Worm (Caenorhabditis elegans): Measurements from ENCODE around the gene F56A8.3.

Gene F56A8.3

DNA sequence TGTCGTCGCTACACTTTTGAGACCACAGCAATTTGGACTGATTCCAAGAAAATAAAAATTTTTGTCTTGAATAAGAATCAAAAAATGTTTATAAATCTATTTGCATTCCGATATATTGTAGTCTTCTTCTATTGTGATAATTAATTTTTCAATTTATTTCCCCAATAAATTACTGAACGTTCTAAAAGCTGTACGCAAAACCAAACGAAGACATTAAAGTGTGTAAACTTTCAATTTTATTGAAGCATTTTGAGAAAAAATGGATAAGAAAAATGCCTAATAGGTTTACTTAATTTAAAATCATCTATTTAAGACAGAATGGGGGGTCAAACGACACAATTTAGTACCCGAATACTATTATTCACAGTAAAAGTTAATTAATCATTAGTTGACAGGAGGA, 45.9 kb downstream of the F56A8.3 start (continued):
- TF ChIP-seq aptf-2 (GFP tag; conservative IDR thresholded peaks at IDR 0.05) (no peak), C17E4.6 (GFP tag; IDR thresholded peaks at IDR 0.05) (no peak), nhr-179 (tag; optimal IDR thresholded peaks at IDR 0.05) (no peak), unc-130 (GFP tag; optimal IDR thresholded peaks at IDR 0.05) (no peak), F52B5.7 (tag; optimal IDR thresholded peaks at IDR 0.05) (no peak), dpl-1 (GFP tag; optimal IDR thresholded peaks at IDR 0.05) (no peak), ceh-58 (GFP tag; IDR thresholded peaks at IDR 0.05) (no peak), chd-7 (tag; optimal IDR thresholded peaks at IDR 0.05) (no peak), atf-7 (tag; optimal IDR thresholded peaks at IDR 0.05) (no peak), ceh-40 (GFP tag; IDR thresholded peaks at IDR 0.05) (no peak), nhr-90 (tag; optimal IDR thresholded peaks at IDR 0.05) (no peak), T26A5.8 (tag; optimal IDR thresholded peaks at IDR 0.05) (no peak), madf-10 (tag; optimal IDR thresholded peaks at IDR 0.05) (no peak), F37B4.10 (GFP tag; IDR thresholded peaks at IDR 0.05) (no peak), lir-1 (GFP tag; conservative IDR thresholded peaks at IDR 0.05) (no peak), attf-6 (GFP tag; IDR thresholded peaks at IDR 0.05) (peak; percentile 53), ama-1 (optimal IDR thresholded peaks at IDR 0.05) (no peak), ama-1 (GFP tag; optimal IDR thresholded peaks at IDR 0.05) (peak in 1 of 2 experiments; percentile 51), ceh-79 (tag; optimal IDR thresholded peaks at IDR 0.05) (no peak), die-1 (tag; optimal IDR thresholded peaks at IDR 0.05) (no peak), egl-18 (GFP tag; IDR thresholded peaks at IDR 0.05) (no peak), snpc-1.1 (tag; optimal IDR thresholded peaks at IDR 0.05; ENCODE audit: insufficient read depth) (no peak), mxl-1 (tag; optimal IDR thresholded peaks at IDR 0.05) (no peak), ceh-27 (GFP tag; optimal IDR thresholded peaks at IDR 0.05) (no peak), lin-35 (GFP tag; optimal IDR thresholded peaks at IDR 0.05) (no peak), ets-4 (GFP tag; optimal IDR thresholded peaks at IDR 0.05) (no peak), let-607 (tag; optimal IDR thresholded peaks at IDR 0.05) (no peak), ztf-3 (GFP tag; optimal IDR thresholded peaks at IDR 0.05) (no peak), nfyb-1 (GFP tag; IDR thresholded peaks at IDR 0.05) (no peak), ccch-3 (GFP tag; optimal IDR thresholded peaks at IDR 0.05) (no peak), Y95B8A.8 (GFP tag; IDR thresholded peaks at IDR 0.05) (0 out of 2 replicates have a peak, but pooled peaks have one; percentile 59), T07F8.4 (tag; optimal IDR thresholded peaks at IDR 0.05) (no peak), hsf-1 (GFP tag; IDR thresholded peaks at IDR 0.05) (peak; percentile 13; the same call in 1 of the 2 replicates), B0019.2 (GFP tag; conservative IDR thresholded peaks at IDR 0.05) (no peak), F33H1.4 (GFP tag; IDR thresholded peaks at IDR 0.05) (0 out of 2 replicates have a peak, but pooled peaks have one; percentile 7), rec-8 (tag; optimal IDR thresholded peaks at IDR 0.05) (no peak), cebp-1 (GFP tag; IDR thresholded peaks at IDR 0.05) (no peak), cebp-1 (tag; optimal IDR thresholded peaks at IDR 0.05) (peak; percentile 6)

ce11 chrIII:13305537-13305936, 48.9 kb downstream of the F56A8.3 start:
- TF ChIP-seq bed-2 (GFP tag; IDR thresholded peaks at IDR 0.05) (no peak), C17E4.6 (GFP tag; IDR thresholded peaks at IDR 0.05) (no peak), lin-26 (GFP tag; IDR thresholded peaks at IDR 0.05) (peak; percentile 35; the same call in 1 of the 2 replicates), T26A5.8 (tag; optimal IDR thresholded peaks at IDR 0.05) (no peak), ztf-6 (GFP tag; IDR thresholded peaks at IDR 0.05) (no peak)

Measured in whole organism, young adult.